Worm (Caenorhabditis elegans) whole organism, young adult: ENCODE data around the gene frg-1.

Experiments used
- Y53F4B.3 ChIP-seq: fragments of 200-800 bp; sonication (Bioruptor generic); IDR thresholded peaks from 2 replicates; pipeline ENCODE4 v1.3.6; 2022; ENCODE audit warnings: missing genetic modification reagents, missing genetic modification characterization, missing compliant biosample characterization
- ama-1 ChIP-seq, 3 experiments: fragments of 150-350 bp in 1 of 3; sonication (generic microtip) in 2 of 3; optimal IDR thresholded peaks; 2 replicates each; lab custom pipeline; 2014 to 2018; ENCODE audit warnings: missing biosample characterization in 2 of 3, missing genetic modification characterization in 2 of 3, missing genetic modification reagents in 2 of 3
- atf-7 ChIP-seq: sonication (generic microtip); optimal IDR thresholded peaks from 2 replicates; lab custom pipeline; 2017; ENCODE audit warnings: mild to moderate bottlenecking, missing genetic modification characterization, missing compliant biosample characterization
- athp-1 ChIP-seq: sonication (generic microtip); optimal IDR thresholded peaks from 2 replicates; lab custom pipeline; 2017; ENCODE audit warnings: mild to moderate bottlenecking, missing genetic modification characterization, missing compliant biosample characterization
- dox-1 ChIP-seq: fragments of 200-800 bp; sonication (Bioruptor generic); IDR thresholded peaks from 2 replicates; pipeline ENCODE4 v1.3.6; 2022; ENCODE audit warnings: missing genetic modification reagents, missing genetic modification characterization, missing compliant biosample characterization
- hlh-26 ChIP-seq: fragments of 200-800 bp; sonication (Bioruptor generic); conservative IDR thresholded peaks from 2 replicates; pipeline ENCODE4 v1.3.6; 2022; ENCODE audit warnings: missing genetic modification reagents, missing genetic modification characterization, missing compliant biosample characterization
- mel-28 ChIP-seq: sonication (generic microtip); optimal IDR thresholded peaks from 2 replicates; lab custom pipeline; 2016; ENCODE audit warnings: borderline replicate concordance, mild to moderate bottlenecking, missing genetic modification characterization, missing compliant biosample characterization
- snpc-4 ChIP-seq, 5 experiments: fragments of 150-350 bp in 1 of 5; sonication (generic microtip) in 4 of 5; optimal IDR thresholded peaks; 2 replicates each; lab custom pipeline; 2014 to 2018; ENCODE audit warnings: missing genetic modification characterization in 5 of 5, missing biosample characterization in 3 of 5, antibody characterized with exemption in 2 of 5, mild to moderate bottlenecking in 2 of 5, missing compliant biosample characterization in 2 of 5, missing genotype in 2 of 5, moderate library complexity in 2 of 5, missing genetic modification reagents in 1 of 5
- sptf-2 ChIP-seq: fragments of 200-800 bp; sonication (Bioruptor generic); optimal IDR thresholded peaks from 2 replicates; lab custom pipeline; 2018; ENCODE audit warnings: mild to moderate bottlenecking, missing genetic modification characterization, missing compliant biosample characterization
- tbp1 ChIP-seq: fragments of 200-800 bp; sonication (Bioruptor generic); optimal IDR thresholded peaks from 2 replicates; lab custom pipeline; 2018; ENCODE audit warnings: mild to moderate bottlenecking, missing genetic modification characterization, missing compliant biosample characterization
- unc-62 ChIP-seq: fragments of 150-350 bp; optimal IDR thresholded peaks from 2 replicates; lab custom pipeline; 2014; ENCODE audit warnings: missing biosample characterization, missing genetic modification reagents, missing genetic modification characterization

DNA sequence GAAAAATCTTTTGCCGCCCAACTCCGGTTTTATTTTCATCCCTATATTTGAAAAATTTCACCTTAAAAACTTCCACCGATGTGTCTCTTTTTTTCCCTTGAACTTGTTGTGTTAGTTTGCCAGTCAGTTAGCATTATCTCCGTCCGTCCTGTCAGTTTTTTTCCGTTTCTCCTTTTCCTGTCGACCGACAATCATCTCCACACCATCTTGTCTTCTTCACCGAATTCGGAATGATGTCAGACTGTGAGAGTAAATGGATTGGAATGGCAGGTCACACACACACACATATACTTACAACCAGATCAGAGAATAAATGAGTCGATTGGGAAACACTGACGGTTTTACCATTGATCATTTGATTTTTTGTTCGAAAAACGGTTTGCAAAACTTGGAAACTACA lies 33.0 kb downstream of the frg-1 start:
- no peak for TF ChIP-seq snpc-4 (GFP tag; optimal IDR thresholded peaks at IDR 0.05; lab: Kevin White, UChicago)
- no peak for TF ChIP-seq snpc-4 (tag; optimal IDR thresholded peaks at IDR 0.05; lab: Kevin White, UChicago)
- no peak for TF ChIP-seq dox-1 (GFP tag; lab: Robert Waterston, UW)
- no peak for TF ChIP-seq hlh-26 (GFP tag; lab: Robert Waterston, UW)
- TF ChIP-seq athp-1 (tag; lab: Kevin White, UChicago): no peak
- TF ChIP-seq tbp1: no peak
- TF ChIP-seq mel-28 (tag; lab: Kevin White, UChicago): no peak
- no peak for TF ChIP-seq unc-62 (GFP tag; lab: Kevin White, UChicago)
- no peak for TF ChIP-seq Y53F4B.3 (GFP tag; lab: Robert Waterston, UW)
- TF ChIP-seq ama-1 (optimal IDR thresholded peaks at IDR 0.05; lab: Kevin White, UChicago): no peak
- no peak for TF ChIP-seq ama-1 (GFP tag; optimal IDR thresholded peaks at IDR 0.05; lab: Kevin White, UChicago)
- TF ChIP-seq sptf-2 (GFP tag; lab: Kevin White, UChicago): no peak
- no peak for TF ChIP-seq atf-7 (tag; lab: Kevin White, UChicago)
